Fruit fly (Drosophila melanogaster) whole organism, larva: ENCODE data around the gene Tre1.

Source experiments
- noc ChIP-seq: fragments of 200-800 bp; sonication (Bioruptor generic); optimal IDR thresholded peaks from 3 replicates; lab custom pipeline; 2019; ENCODE audit warnings: missing biosample characterization, mild to moderate bottlenecking, missing genetic modification characterization, moderate library complexity

The Tre1 gene

dm6 chrX:5679933-5680667 is at the start of gene Tre1, which contains the start of gene Gr5a:
Gene Tre1, minus strand, starts transcription at chrX:5679977.
Gene Gr5a, plus strand, starts transcription at chrX:5680617.
- no peak for TF ChIP-seq noc (tag; lab: Kevin White, UChicago)

dm6 chrX:5724744-5725185 is 45.0 kb upstream of the Tre1 start:
- TF ChIP-seq noc (tag; lab: Kevin White, UChicago), result no peak

dm6 chrX:5724151-5724699 is 44.4 kb upstream of the Tre1 start:
- no peak for TF ChIP-seq noc (tag; lab: Kevin White, UChicago)

- TF ChIP-seq noc (tag; lab: Kevin White, UChicago), result no peak
These were observed 43.8 kb upstream of the Tre1 start for dm6 chrX:5723577-5723976.

- peak; percentile 98 for TF ChIP-seq noc (tag; lab: Kevin White, UChicago)
These were observed 38.8 kb upstream of the Tre1 start for dm6 chrX:5718476-5719012.

dm6 chrX:5717741-5718475 is 38.1 kb upstream of the Tre1 start, which contains the start of gene CG33080:
Gene CG33080, minus strand, starts transcription at chrX:5717778.
- TF ChIP-seq noc (tag; lab: Kevin White, UChicago), result no peak

- peak; percentile 95 for TF ChIP-seq noc (tag; lab: Kevin White, UChicago)
These were observed 35.9 kb upstream of the Tre1 start for dm6 chrX:5715455-5716227.

- no peak for TF ChIP-seq noc (tag; lab: Kevin White, UChicago)
These were observed 35.0 kb upstream of the Tre1 start for dm6 chrX:5714786-5715185.

- no peak for TF ChIP-seq noc (tag; lab: Kevin White, UChicago)
These were observed 33.2 kb upstream of the Tre1 start for dm6 chrX:5712966-5713365.

- TF ChIP-seq noc (tag; lab: Kevin White, UChicago), result peak; percentile 43
These were observed 26.1 kb upstream of the Tre1 start for dm6 chrX:5705899-5706312.

dm6 chrX:5705097-5705496 is 25.3 kb upstream of the Tre1 start:
- TF ChIP-seq noc (tag; lab: Kevin White, UChicago), result no peak

- peak; percentile 47 for TF ChIP-seq noc (tag; lab: Kevin White, UChicago)
These were observed 20.2 kb upstream of the Tre1 start for dm6 chrX:5699824-5700498.

- peak; percentile 57 for TF ChIP-seq noc (tag; lab: Kevin White, UChicago)
These were observed 18.4 kb upstream of the Tre1 start, which contains the start of gene AdamTS-B for dm6 chrX:5698087-5698727. Gene AdamTS-B, plus strand, starts transcription at chrX:5698557.

- peak; percentile 88 for TF ChIP-seq noc (tag; lab: Kevin White, UChicago)
These were observed 16.8 kb upstream of the Tre1 start for dm6 chrX:5696436-5697022.
